Worm (Caenorhabditis elegans) whole organism, L3 larva: ENCODE data around the gene eyg-1.

Experiments used
- elt-1 ChIP-seq: fragments of 150-350 bp; optimal IDR thresholded peaks from 2 replicates; lab custom pipeline; 2014; ENCODE audit warnings: missing biosample characterization, missing genetic modification characterization
- elt-2 ChIP-seq: sonication (generic microtip); optimal IDR thresholded peaks from 2 replicates; lab custom pipeline; 2016; ENCODE audit warnings: missing genetic modification reagents, mild to moderate bottlenecking, missing genetic modification characterization, missing compliant biosample characterization
- nhr-76 ChIP-seq: fragments of 150-350 bp; sonication (generic microtip); optimal IDR thresholded peaks from 5 replicates; lab custom pipeline; 2014; ENCODE audit warnings: missing biosample characterization, missing genetic modification characterization

DNA sequence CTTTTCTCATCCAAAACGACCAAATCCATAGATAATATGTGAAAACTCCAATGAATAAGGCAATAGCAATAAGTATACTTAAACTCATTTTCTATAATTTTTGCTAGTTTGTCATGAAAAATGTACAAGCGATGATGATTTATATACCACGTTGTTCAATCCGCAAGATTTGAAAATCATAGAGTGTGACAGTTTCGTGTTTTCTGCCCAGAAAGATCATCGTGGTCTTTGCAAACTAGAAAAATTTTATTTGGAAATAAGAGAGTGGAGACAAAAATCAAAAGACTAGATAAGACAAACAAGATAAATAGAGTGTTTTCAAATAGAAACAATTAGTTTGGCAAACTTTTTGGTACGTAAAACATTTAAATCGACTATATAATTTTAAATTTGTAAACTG lies 34.6 kb downstream of the eyg-1 start, which contains the start of gene cyp-13A3:
- TF ChIP-seq nhr-76 (tag; lab: Kevin White, UChicago) (no peak), elt-1 (tag; lab: Kevin White, UChicago) (no peak), elt-2 (tag; lab: Kevin White, UChicago) (no peak)
